Worm (Caenorhabditis elegans) whole organism, L4 larva: ENCODE data around the gene clic-1.

Source experiments
- aly-2 ChIP-seq: sonication (generic microtip); optimal IDR thresholded peaks from 2 replicates; lab custom pipeline; 2018; ENCODE audit warnings: missing biosample characterization, missing genetic modification characterization
- ama-1 ChIP-seq: fragments of 150-350 bp; optimal IDR thresholded peaks from 2 replicates; lab custom pipeline; 2014; ENCODE audit warnings: inconsistent platforms, mixed read lengths
- duxl-1 ChIP-seq: sonication (generic microtip); optimal IDR thresholded peaks from 2 replicates; lab custom pipeline; 2016; ENCODE audit warnings: mild to moderate bottlenecking, missing genetic modification characterization, moderate library complexity, missing compliant biosample characterization; ENCODE audit not compliant: poor library complexity
- fkh-10 ChIP-seq: fragments of 150-350 bp; optimal IDR thresholded peaks from 2 replicates; lab custom pipeline; 2014; ENCODE audit warnings: missing biosample characterization, missing genetic modification reagents, missing genetic modification characterization
- lsy-2 ChIP-seq, 2 experiments: fragments of 150-350 bp in 1 of 2; sonication (generic microtip) in 1 of 2; optimal IDR thresholded peaks; 2 replicates each; lab custom pipeline; 2014 to 2017; ENCODE audit warnings: missing biosample characterization in 2 of 2, missing genetic modification characterization in 2 of 2
- mep-1 ChIP-seq: fragments of 150-350 bp; sonication (generic microtip); optimal IDR thresholded peaks from 3 replicates; lab custom pipeline; 2014; ENCODE audit warnings: missing biosample characterization, missing genetic modification characterization
- nhr-237 ChIP-seq: sonication (generic microtip); optimal IDR thresholded peaks from 2 replicates; lab custom pipeline; 2017; ENCODE audit warnings: missing biosample characterization, missing genetic modification characterization
- snpc-1.2 ChIP-seq: fragments of 200-800 bp; sonication (Bioruptor generic); IDR thresholded peaks from 2 replicates; pipeline ENCODE4 v1.3.6; 2022; ENCODE audit warnings: missing genetic modification reagents, missing genetic modification characterization, missing compliant biosample characterization
- tra-1 ChIP-seq: fragments of 200-800 bp; sonication (Bioruptor generic); IDR thresholded peaks from 2 replicates; pipeline ENCODE4 v1.3.6; 2022; ENCODE audit warnings: missing genetic modification reagents, missing genetic modification characterization, missing compliant biosample characterization
- unc-39 ChIP-seq: sonication (generic microtip); optimal IDR thresholded peaks from 2 replicates; lab custom pipeline; 2017; ENCODE audit warnings: missing biosample characterization, missing genetic modification characterization

DNA sequence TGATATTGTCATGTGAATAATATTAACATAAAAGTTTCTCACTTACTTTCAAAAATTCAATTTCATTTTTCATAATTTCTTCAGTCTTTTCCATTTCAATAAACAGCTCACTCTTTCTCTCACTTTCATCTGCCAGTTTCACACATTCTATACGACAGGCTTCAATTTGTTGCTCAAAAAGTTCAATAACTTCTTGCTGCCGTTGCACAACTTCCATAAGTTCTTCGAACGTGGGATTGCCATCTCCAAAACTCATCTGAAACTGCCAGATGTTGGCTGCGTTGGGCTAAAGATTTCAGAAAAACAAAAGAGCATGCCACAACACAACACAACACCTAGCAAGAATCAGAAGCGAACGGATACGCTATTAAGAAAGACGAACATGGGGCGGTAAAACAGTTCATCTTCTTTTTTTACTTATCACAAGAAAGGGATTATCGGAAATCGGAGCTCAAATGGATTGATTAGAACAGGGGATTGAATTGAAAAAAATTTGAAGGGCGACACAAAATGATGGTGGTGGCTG lies 1.4 kb downstream of the clic-1 start:
- TF ChIP-seq mep-1 = peak; percentile 26
- TF ChIP-seq aly-2 (tag; lab: Kevin White, UChicago) = no peak
- no peak for TF ChIP-seq fkh-10 (GFP tag; lab: Kevin White, UChicago)
- TF ChIP-seq unc-39 (tag; lab: Kevin White, UChicago) = no peak
- no peak for TF ChIP-seq nhr-237 (tag; lab: Kevin White, UChicago)
- TF ChIP-seq snpc-1.2 = no peak
- TF ChIP-seq tra-1 = no peak
- TF ChIP-seq lsy-2 (tag; optimal IDR thresholded peaks at IDR 0.05; lab: Kevin White, UChicago) = peak in 1 of 2 experiments; percentile 32
- peak; percentile 46 for TF ChIP-seq ama-1 (lab: Kevin White, UChicago)
- no peak for TF ChIP-seq duxl-1 (tag; lab: Kevin White, UChicago)
